Fruit fly (Drosophila melanogaster) whole organism, wandering third instar larva: ENCODE results near the gene CG14720.
A peak's percentile ranks its signal among the peaks of the same experiment; 100 is the strongest.

Experiments
- Abd-B ChIP-seq: fragments of >200 bp; optimal IDR thresholded peaks from 2 replicates; lab custom pipeline; 2017; ENCODE audit warnings: missing biosample characterization, missing genetic modification characterization
- CG32264 ChIP-seq: fragments of 200-800 bp; sonication (Bioruptor generic); optimal IDR thresholded peaks from 2 replicates; lab custom pipeline; 2016; ENCODE audit warnings: missing biosample characterization, missing genetic modification characterization
- CG9705 ChIP-seq: fragments of 200-800 bp; sonication (Bioruptor generic); optimal IDR thresholded peaks from 2 replicates; lab custom pipeline; 2018; ENCODE audit warnings: missing biosample characterization, mild to moderate bottlenecking, missing genetic modification characterization
- CrebA ChIP-seq: fragments of 200-800 bp; sonication (Bioruptor generic); optimal IDR thresholded peaks from 2 replicates; lab custom pipeline; 2016; ENCODE audit warnings: missing biosample characterization, mild to moderate bottlenecking, missing genetic modification characterization, borderline replicate concordance
- GATAd ChIP-seq: sonication (Bioruptor generic); optimal IDR thresholded peaks from 2 replicates; lab custom pipeline; 2016; ENCODE audit warnings: missing biosample characterization, missing genetic modification characterization
- HLH106 ChIP-seq: fragments of 200-800 bp; optimal IDR thresholded peaks from 3 replicates; lab custom pipeline; 2019; ENCODE audit warnings: missing biosample characterization, mild to moderate bottlenecking, missing genetic modification characterization, moderate library complexity
- Hnf4 ChIP-seq: fragments of 200-800 bp; sonication (Bioruptor generic); optimal IDR thresholded peaks from 2 replicates; lab custom pipeline; 2016; ENCODE audit warnings: missing biosample characterization, mild to moderate bottlenecking, missing genetic modification characterization
- Hr78 ChIP-seq: fragments of >200 bp; optimal IDR thresholded peaks from 2 replicates; lab custom pipeline; 2017; ENCODE audit warnings: missing biosample characterization, missing genetic modification characterization
- Jra ChIP-seq: sonication (Bioruptor generic); optimal IDR thresholded peaks from 2 replicates; lab custom pipeline; 2016; ENCODE audit warnings: missing biosample characterization, missing genetic modification characterization
- Mio ChIP-seq: sonication (Bioruptor generic); optimal IDR thresholded peaks from 2 replicates; lab custom pipeline; 2016; ENCODE audit warnings: missing biosample characterization, missing genetic modification characterization
- Myc ChIP-seq: fragments of >200 bp; optimal IDR thresholded peaks from 2 replicates; lab custom pipeline; 2017
- N ChIP-seq: fragments of >200 bp; optimal IDR thresholded peaks from 2 replicates; lab custom pipeline; 2018; ENCODE audit warnings: missing biosample characterization, missing external identifiers, missing genetic modification characterization
- OdsH ChIP-seq: fragments of 200-800 bp; sonication (Bioruptor generic); optimal IDR thresholded peaks from 2 replicates; lab custom pipeline; 2016; ENCODE audit warnings: missing biosample characterization, mild to moderate bottlenecking, missing genetic modification characterization
- Rel ChIP-seq, 2 experiments: fragments of 200-800 bp; sonication (Bioruptor generic) in 1 of 2; optimal IDR thresholded peaks; 2 replicates in 1 of 2; 3 replicates in 1 of 2; lab custom pipeline; 2016 to 2019; ENCODE audit warnings: mild to moderate bottlenecking in 2 of 2, missing biosample characterization in 2 of 2, missing genetic modification characterization in 2 of 2, moderate library complexity in 1 of 2
- Sp1 ChIP-seq: fragments of 200-800 bp; sonication (Bioruptor generic); optimal IDR thresholded peaks from 3 replicates; lab custom pipeline; 2019; ENCODE audit warnings: missing biosample characterization, mild to moderate bottlenecking, missing genetic modification characterization, moderate library complexity
- brk ChIP-seq: fragments of 200-800 bp; sonication (Bioruptor generic); optimal IDR thresholded peaks from 2 replicates; lab custom pipeline; 2016; ENCODE audit warnings: missing biosample characterization, mild to moderate bottlenecking, missing genetic modification characterization
- dl ChIP-seq, 2 experiments: fragments of 175-275, 200-275 bp in 1 of 2; fragments of 200-275 bp in 1 of 2; sonication (Bioruptor generic); optimal IDR thresholded peaks; lab custom pipeline; 2018; ENCODE audit warnings: mild to moderate bottlenecking in 2 of 2, missing biosample characterization in 2 of 2, missing genetic modification characterization in 2 of 2, moderate library complexity in 2 of 2; ENCODE audit not compliant: partially characterized antibody in 2 of 2, insufficient read depth in 1 of 2
- dsf ChIP-seq: sonication (Bioruptor generic); optimal IDR thresholded peaks from 2 replicates; lab custom pipeline; 2016; ENCODE audit warnings: missing biosample characterization, missing genetic modification characterization, borderline replicate concordance
- ey ChIP-seq: fragments of 200-800 bp; sonication (Bioruptor generic); optimal IDR thresholded peaks from 2 replicates; lab custom pipeline; 2016; ENCODE audit warnings: missing biosample characterization, missing genetic modification characterization
- foxo ChIP-seq, 2 experiments: fragments of 200-800 bp; sonication (Bioruptor generic); optimal IDR thresholded peaks; 2 replicates in 1 of 2; 3 replicates in 1 of 2; lab custom pipeline; 2016 to 2017; ENCODE audit warnings: missing biosample characterization in 2 of 2, missing genetic modification characterization in 2 of 2
- h ChIP-seq: fragments of 200-800 bp; sonication (Bioruptor generic); optimal IDR thresholded peaks from 3 replicates; lab custom pipeline; 2016; ENCODE audit warnings: missing biosample characterization, mild to moderate bottlenecking, missing genetic modification characterization
- jim ChIP-seq: fragments of 175-275, 200-325 bp; sonication (Bioruptor generic); optimal IDR thresholded peaks from 2 replicates; lab custom pipeline; 2016; ENCODE audit warnings: missing biosample characterization, mild to moderate bottlenecking, missing genetic modification characterization
- lola ChIP-seq: fragments of >200 bp; optimal IDR thresholded peaks from 2 replicates; lab custom pipeline; 2017; ENCODE audit warnings: missing biosample characterization, missing genetic modification characterization
- pan ChIP-seq: fragments of >200 bp; optimal IDR thresholded peaks from 2 replicates; lab custom pipeline; 2017
- rgr ChIP-seq: fragments of 200-800 bp; sonication (Bioruptor generic); optimal IDR thresholded peaks from 3 replicates; lab custom pipeline; 2016; ENCODE audit warnings: missing biosample characterization, mild to moderate bottlenecking, missing genetic modification characterization
- sage ChIP-seq: fragments of 200-800 bp; sonication (Bioruptor generic); optimal IDR thresholded peaks from 2 replicates; lab custom pipeline; 2016; ENCODE audit warnings: missing biosample characterization, mild to moderate bottlenecking, missing genetic modification characterization
- tai ChIP-seq: sonication (Bioruptor generic); optimal IDR thresholded peaks from 2 replicates; lab custom pipeline; 2016; ENCODE audit warnings: missing biosample characterization, missing genetic modification characterization
- usp ChIP-seq: fragments of >200 bp; optimal IDR thresholded peaks from 2 replicates; lab custom pipeline; 2017; ENCODE audit warnings: missing biosample characterization, missing genetic modification characterization
- woc ChIP-seq: sonication (Bioruptor generic); optimal IDR thresholded peaks from 2 replicates; lab custom pipeline; 2016; ENCODE audit warnings: missing biosample characterization, mild to moderate bottlenecking, missing genetic modification characterization

CG14720 gene

dm6 chr3R:11694311-11695305 is 16.9 kb upstream of the CG14720 start, which contains the start of gene Fer3:
TSS of gene Fer3 (minus strand) at chr3R:11694311.
- TF ChIP-seq Myc (peak; percentile 44), brk (no peak)

dm6 chr3R:11696209-11696608 is 15.3 kb upstream of the CG14720 start, which contains the start of gene CG14717:
TSS of gene CG14717 (plus strand) at chr3R:11696509.
- TF ChIP-seq ey (GFP tag; lab: Kevin White, UChicago) (no peak), rgr (GFP tag; lab: Kevin White, UChicago) (no peak), h (no peak), CG32264 (no peak), CG9705 (GFP tag; lab: Kevin White, UChicago) (no peak), dl (GFP tag; optimal IDR thresholded peaks at IDR 0.05; lab: Kevin White, UChicago; ENCODE audit: insufficient read depth in 1 of 2, partially characterized antibody in 2 of 2) (no peak), Myc (no peak), Abd-B (GFP tag; lab: Kevin White, UChicago) (no peak)

dm6 chr3R:11700314-11700713 is 11.2 kb upstream of the CG14720 start, which contains the start of gene CG14718:
TSS of gene CG14718 (plus strand) at chr3R:11700614.
- no peak for TF ChIP-seq Rel (GFP tag; optimal IDR thresholded peaks at IDR 0.05; lab: Kevin White, UChicago)
- TF ChIP-seq Rel (tag; optimal IDR thresholded peaks at IDR 0.05; lab: Kevin White, UChicago) = no peak
- no peak for TF ChIP-seq dl (GFP tag; optimal IDR thresholded peaks at IDR 0.05; lab: Kevin White, UChicago; ENCODE audit: insufficient read depth in 1 of 2, partially characterized antibody in 2 of 2)
- TF ChIP-seq Hnf4 (GFP tag; lab: Kevin White, UChicago) = no peak
- no peak for TF ChIP-seq foxo (GFP tag; optimal IDR thresholded peaks at IDR 0.05; lab: Kevin White, UChicago)
- no peak for TF ChIP-seq OdsH (GFP tag; lab: Kevin White, UChicago)
- TF ChIP-seq Mio = no peak
- no peak for TF ChIP-seq Sp1 (GFP tag; lab: Kevin White, UChicago)
- no peak for TF ChIP-seq sage (GFP tag; lab: Kevin White, UChicago)
- no peak for TF ChIP-seq CG9705 (GFP tag; lab: Kevin White, UChicago)
- TF ChIP-seq Myc = no peak
- no peak for TF ChIP-seq pan (lab: Kevin White, UChicago)
- no peak for TF ChIP-seq HLH106 (tag; lab: Kevin White, UChicago)
- no peak for TF ChIP-seq CrebA (GFP tag; lab: Kevin White, UChicago)
- TF ChIP-seq N (GFP tag; lab: Kevin White, UChicago) = no peak
- TF ChIP-seq, all 38 proteins: peak for 0

DNA sequence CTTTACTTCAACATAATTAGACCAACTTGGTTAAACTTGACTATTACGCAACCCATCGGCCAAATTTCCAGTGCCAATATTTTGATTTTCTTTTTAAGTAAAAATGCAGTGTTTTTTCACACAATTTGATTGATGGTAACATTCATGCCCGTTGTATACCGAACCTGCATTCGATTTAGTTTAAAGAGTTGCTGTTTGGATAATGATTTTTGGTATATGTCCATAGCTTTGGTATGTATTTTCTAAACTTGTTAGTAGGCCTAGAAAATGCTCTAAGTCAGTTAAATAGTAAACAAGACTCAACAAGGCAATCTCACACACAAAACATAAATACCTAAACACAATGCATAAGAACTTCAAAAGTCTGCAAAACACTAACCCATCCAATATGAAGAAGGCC is 7.7 kb upstream of the CG14720 start, which contains the start of gene I-t:
Gene I-t, plus strand, starts transcription at position 301 of the 400 bp plus-strand sequence.
- TF ChIP-seq h (no peak), Abd-B (GFP tag; lab: Kevin White, UChicago) (no peak), dsf (GFP tag; lab: Kevin White, UChicago) (no peak), OdsH (GFP tag; lab: Kevin White, UChicago) (no peak), N (GFP tag; lab: Kevin White, UChicago) (no peak)

- TF ChIP-seq usp (GFP tag; lab: Kevin White, UChicago) (no peak), GATAd (GFP tag; lab: Kevin White, UChicago) (no peak), CrebA (GFP tag; lab: Kevin White, UChicago) (no peak), Jra (no peak), woc (GFP tag; lab: Kevin White, UChicago) (no peak), Hr78 (no peak), Hnf4 (GFP tag; lab: Kevin White, UChicago) (no peak), jim (no peak), brk (no peak), N (GFP tag; lab: Kevin White, UChicago) (no peak), OdsH (GFP tag; lab: Kevin White, UChicago) (no peak), pan (lab: Kevin White, UChicago) (no peak), dl (GFP tag; optimal IDR thresholded peaks at IDR 0.05; lab: Kevin White, UChicago; ENCODE audit: insufficient read depth in 1 of 2, partially characterized antibody in 2 of 2) (no peak), tai (GFP tag; lab: Kevin White, UChicago) (no peak), foxo (GFP tag; optimal IDR thresholded peaks at IDR 0.05; lab: Kevin White, UChicago) (no peak), h (no peak), lola (GFP tag; lab: Kevin White, UChicago) (no peak)
Measured at dm6 chr3R:11721593-11721992, 10.1 kb downstream of the CG14720 start, which contains the start of gene CG12594. TSS of gene CG12594 (plus strand) at chr3R:11721734.
